Worm (Caenorhabditis elegans) whole organism, young adult: ENCODE results near the gene R13A1.5.

ENCODE experiments used
- B0019.2 ChIP-seq: fragments of 200-800 bp; sonication (Bioruptor generic); conservative IDR thresholded peaks from 2 replicates; pipeline ENCODE4 v1.3.6; 2022; ENCODE audit warnings: missing genetic modification reagents, missing genetic modification characterization, missing compliant biosample characterization
- B0035.1 ChIP-seq: sonication (generic microtip); optimal IDR thresholded peaks from 2 replicates; lab custom pipeline; 2016; ENCODE audit warnings: missing genetic modification characterization, mild to moderate bottlenecking, missing compliant biosample characterization, missing genotype, missing genetic modification reagents
- B0261.1 ChIP-seq: sonication (generic microtip); optimal IDR thresholded peaks from 2 replicates; lab custom pipeline; 2016; ENCODE audit warnings: mild to moderate bottlenecking, missing genetic modification characterization, moderate library complexity, missing compliant biosample characterization
- C06A6.2 ChIP-seq: fragments of 200-800 bp; sonication (Bioruptor generic); conservative IDR thresholded peaks from 2 replicates; pipeline ENCODE4 v1.3.6; 2022; ENCODE audit warnings: missing genetic modification characterization, missing compliant biosample characterization
- F23B12.7 ChIP-seq: sonication (generic microtip); optimal IDR thresholded peaks from 2 replicates; lab custom pipeline; 2017; ENCODE audit warnings: missing genetic modification characterization, mild to moderate bottlenecking, missing compliant biosample characterization, antibody characterized with exemption, moderate library complexity; ENCODE audit not compliant: insufficient read depth
- F39B2.1 ChIP-seq: fragments of 200-800 bp; sonication (Bioruptor generic); IDR thresholded peaks from 2 replicates; pipeline ENCODE4 v1.3.6; 2022; ENCODE audit warnings: missing genetic modification reagents, missing genetic modification characterization, missing compliant biosample characterization
- F52B5.7 ChIP-seq: sonication (generic microtip); optimal IDR thresholded peaks from 2 replicates; lab custom pipeline; 2016; ENCODE audit warnings: mild to moderate bottlenecking, missing genetic modification characterization, missing compliant biosample characterization
- F57C9.4 ChIP-seq: sonication (generic microtip); optimal IDR thresholded peaks from 2 replicates; lab custom pipeline; 2017; ENCODE audit warnings: mild to moderate bottlenecking, missing genetic modification characterization, missing compliant biosample characterization
- K11D2.4 ChIP-seq: fragments of 200-800 bp; sonication (Bioruptor generic); IDR thresholded peaks from 2 replicates; pipeline ENCODE4 v1.3.6; 2022; ENCODE audit warnings: missing genetic modification reagents, missing genetic modification characterization, missing compliant biosample characterization
- Y53G8AR.9 ChIP-seq: fragments of 200-800 bp; sonication (Bioruptor generic); conservative IDR thresholded peaks from 2 replicates; pipeline ENCODE4 v1.3.6; 2022; ENCODE audit warnings: missing genetic modification reagents, missing genetic modification characterization, missing compliant biosample characterization
- ZK185.1 ChIP-seq: sonication (generic microtip); optimal IDR thresholded peaks from 2 replicates; lab custom pipeline; 2016; ENCODE audit warnings: mild to moderate bottlenecking, missing genetic modification characterization, missing compliant biosample characterization; ENCODE audit not compliant: poor library complexity, severe bottlenecking
- aptf-2 ChIP-seq: fragments of 200-800 bp; sonication (Bioruptor generic); conservative IDR thresholded peaks from 2 replicates; pipeline ENCODE4 v1.3.6; 2022; ENCODE audit warnings: missing genetic modification reagents, missing genetic modification characterization, missing compliant biosample characterization
- attf-5 ChIP-seq: fragments of 200-800 bp; sonication (Bioruptor generic); optimal IDR thresholded peaks from 2 replicates; lab custom pipeline; 2018; ENCODE audit warnings: mild to moderate bottlenecking, missing genetic modification characterization, missing compliant biosample characterization
- bed-2 ChIP-seq: fragments of 200-800 bp; sonication (Bioruptor generic); IDR thresholded peaks from 2 replicates; pipeline ENCODE4 v1.3.6; 2022; ENCODE audit warnings: missing genetic modification reagents, missing genetic modification characterization, missing compliant biosample characterization
- cebp-1 ChIP-seq, 2 experiments: fragments of 200-800 bp in 1 of 2; sonication (Bioruptor generic) in 1 of 2; sonication (generic microtip) in 1 of 2; IDR thresholded peaks in 1 of 2; optimal IDR thresholded peaks in 1 of 2; 2 replicates each; pipeline versions ENCODE4 v1.3.6 to Lab custom; 2017 to 2022; ENCODE audit warnings: missing compliant biosample characterization in 2 of 2, missing genetic modification characterization in 2 of 2, mild to moderate bottlenecking in 1 of 2, missing genetic modification reagents in 1 of 2, moderate library complexity in 1 of 2
- ceh-79 ChIP-seq: sonication (generic microtip); optimal IDR thresholded peaks from 2 replicates; lab custom pipeline; 2017; ENCODE audit warnings: mild to moderate bottlenecking, missing genetic modification characterization, missing compliant biosample characterization
- ceh-91 ChIP-seq: fragments of 200-800 bp; sonication (Bioruptor generic); IDR thresholded peaks from 2 replicates; pipeline ENCODE4 v1.3.6; 2022; ENCODE audit warnings: missing genetic modification reagents, missing genetic modification characterization, missing compliant biosample characterization
- egrh-3 ChIP-seq: fragments of 200-800 bp; sonication (Bioruptor generic); IDR thresholded peaks from 2 replicates; pipeline ENCODE4 v1.3.6; 2022; ENCODE audit warnings: missing genetic modification reagents, missing genetic modification characterization, missing compliant biosample characterization
- ekl-4 ChIP-seq: fragments of 200-800 bp; sonication (Bioruptor generic); IDR thresholded peaks from 2 replicates; pipeline ENCODE4 v1.3.6; 2022; ENCODE audit warnings: missing genetic modification reagents, missing genetic modification characterization, missing compliant biosample characterization
- ets-4 ChIP-seq: fragments of 200-800 bp; sonication (Bioruptor generic); optimal IDR thresholded peaks from 2 replicates; lab custom pipeline; 2018; ENCODE audit warnings: mild to moderate bottlenecking, missing genetic modification characterization, missing compliant biosample characterization
- hmg-1.2 ChIP-seq: fragments of 200-800 bp; sonication (Bioruptor generic); IDR thresholded peaks from 2 replicates; pipeline ENCODE4 v1.3.6; 2022; ENCODE audit warnings: missing genetic modification reagents, missing genetic modification characterization, missing compliant biosample characterization
- lag-1 ChIP-seq: fragments of 200-800 bp; sonication (Bioruptor generic); IDR thresholded peaks from 2 replicates; pipeline ENCODE4 v1.3.6; 2022; ENCODE audit warnings: missing genetic modification reagents, missing genetic modification characterization, missing compliant biosample characterization
- let-607 ChIP-seq, 2 experiments: fragments of 200-800 bp in 1 of 2; sonication (Bioruptor generic) in 1 of 2; sonication (generic microtip) in 1 of 2; optimal IDR thresholded peaks; 2 replicates each; lab custom pipeline; 2016 to 2018; ENCODE audit warnings: mild to moderate bottlenecking in 2 of 2, missing compliant biosample characterization in 2 of 2, missing genetic modification characterization in 2 of 2, moderate library complexity in 2 of 2, missing genotype in 1 of 2
- lin-54 ChIP-seq: fragments of 200-800 bp; sonication (Bioruptor generic); optimal IDR thresholded peaks from 2 replicates; lab custom pipeline; 2018; ENCODE audit warnings: mild to moderate bottlenecking, missing genetic modification characterization, missing compliant biosample characterization
- madf-3 ChIP-seq: fragments of 200-800 bp; sonication (Bioruptor generic); IDR thresholded peaks from 2 replicates; pipeline ENCODE4 v1.3.6; 2022; ENCODE audit warnings: missing genetic modification reagents, missing genetic modification characterization, missing compliant biosample characterization
- madf-6 ChIP-seq: fragments of 200-800 bp; sonication (Bioruptor generic); IDR thresholded peaks from 2 replicates; pipeline ENCODE4 v1.3.6; 2022; ENCODE audit warnings: missing genetic modification reagents, missing genetic modification characterization, missing compliant biosample characterization
- mcd-1 ChIP-seq: fragments of 200-800 bp; sonication (Bioruptor generic); IDR thresholded peaks from 2 replicates; pipeline ENCODE4 v1.3.6; 2022; ENCODE audit warnings: missing genetic modification reagents, missing genetic modification characterization, missing compliant biosample characterization
- nfya-2 ChIP-seq: fragments of 200-800 bp; sonication (Bioruptor generic); IDR thresholded peaks from 2 replicates; pipeline ENCODE4 v1.3.6; 2022; ENCODE audit warnings: missing genetic modification reagents, missing genetic modification characterization, missing compliant biosample characterization
- nhr-179 ChIP-seq: sonication (generic microtip); optimal IDR thresholded peaks from 2 replicates; lab custom pipeline; 2016; ENCODE audit warnings: mild to moderate bottlenecking, missing genetic modification characterization, missing compliant biosample characterization
- nhr-27 ChIP-seq: fragments of 200-800 bp; sonication (Bioruptor generic); optimal IDR thresholded peaks from 2 replicates; lab custom pipeline; 2018; ENCODE audit warnings: mild to moderate bottlenecking, missing genetic modification characterization, moderate library complexity, missing compliant biosample characterization
- nhr-80 ChIP-seq: sonication (generic microtip); optimal IDR thresholded peaks from 2 replicates; lab custom pipeline; 2016; ENCODE audit warnings: missing genetic modification characterization, missing compliant biosample characterization
- pha-4 ChIP-seq: fragments of 150-350 bp; sonication (generic microtip); optimal IDR thresholded peaks from 2 replicates; lab custom pipeline; 2014; ENCODE audit warnings: missing biosample characterization, missing genetic modification reagents, missing genetic modification characterization
- somi-1 ChIP-seq: fragments of 200-800 bp; sonication (Bioruptor generic); optimal IDR thresholded peaks from 2 replicates; lab custom pipeline; 2018; ENCODE audit warnings: mild to moderate bottlenecking, missing genetic modification characterization, missing compliant biosample characterization
- unc-130 ChIP-seq: sonication (generic microtip); optimal IDR thresholded peaks from 2 replicates; lab custom pipeline; 2016; ENCODE audit warnings: missing genetic modification reagents, missing genetic modification characterization, missing compliant biosample characterization
- ztf-25 ChIP-seq: fragments of 200-800 bp; sonication (Bioruptor generic); IDR thresholded peaks from 2 replicates; pipeline ENCODE4 v1.3.6; 2022; ENCODE audit warnings: missing genetic modification reagents, missing genetic modification characterization, missing compliant biosample characterization
- ztf-6 ChIP-seq: fragments of 200-800 bp; sonication (Bioruptor generic); IDR thresholded peaks from 2 replicates; pipeline ENCODE4 v1.3.6; 2022; ENCODE audit warnings: missing genetic modification reagents, missing genetic modification characterization, missing compliant biosample characterization

Gene R13A1.5

DNA sequence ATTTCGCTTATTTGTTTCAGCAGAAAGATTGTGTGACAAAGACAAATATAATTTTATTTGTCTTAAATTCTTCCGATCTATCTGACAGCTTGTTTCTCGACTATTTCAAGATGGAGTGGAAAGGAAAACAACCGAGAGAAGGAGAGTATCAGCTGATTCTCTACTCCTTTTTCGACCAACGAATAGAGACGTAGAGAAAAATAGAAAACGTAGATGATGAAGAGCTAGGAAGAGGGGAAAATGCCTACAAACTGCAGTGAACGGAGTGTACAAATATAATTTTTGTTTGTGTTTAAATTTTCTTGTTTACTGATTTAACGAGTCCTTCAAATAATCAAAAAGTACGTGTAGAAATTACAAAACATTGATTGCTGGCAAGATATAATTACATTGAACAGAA lies 43.9 kb downstream of the R13A1.5 start:
- TF ChIP-seq ZK185.1 (peak; percentile 2), hmg-1.2 (GFP tag; lab: Robert Waterston, UW) (peak; percentile 50; the same call in 1 of the 2 replicates), nhr-27 (tag; lab: Kevin White, UChicago) (no peak), ztf-6 (GFP tag; lab: Robert Waterston, UW) (no peak), F57C9.4 (no peak), nhr-179 (tag; lab: Kevin White, UChicago) (no peak), C06A6.2 (GFP tag; lab: Robert Waterston, UW) (no peak), lin-54 (GFP tag; lab: Kevin White, UChicago) (no peak), bed-2 (no peak), ztf-25 (no peak), egrh-3 (no peak), F52B5.7 (tag; lab: Kevin White, UChicago) (no peak), B0019.2 (GFP tag; lab: Robert Waterston, UW) (no peak), unc-130 (GFP tag; lab: Kevin White, UChicago) (no peak), nfya-2 (GFP tag; lab: Robert Waterston, UW) (no peak), madf-6 (GFP tag; lab: Robert Waterston, UW) (no peak), ceh-91 (GFP tag; lab: Robert Waterston, UW) (no peak), F39B2.1 (GFP tag; lab: Robert Waterston, UW) (no peak), nhr-80 (peak; percentile 24), madf-3 (GFP tag; lab: Robert Waterston, UW) (no peak), pha-4 (tag; lab: Kevin White, UChicago) (peak; percentile 68), ekl-4 (GFP tag; lab: Robert Waterston, UW) (no peak), ceh-79 (tag; lab: Kevin White, UChicago) (no peak), B0035.1 (no peak), cebp-1 (GFP tag; IDR thresholded peaks at IDR 0.05; lab: Robert Waterston, UW) (no peak), cebp-1 (tag; optimal IDR thresholded peaks at IDR 0.05; lab: Kevin White, UChicago) (peak; percentile 26)

DNA sequence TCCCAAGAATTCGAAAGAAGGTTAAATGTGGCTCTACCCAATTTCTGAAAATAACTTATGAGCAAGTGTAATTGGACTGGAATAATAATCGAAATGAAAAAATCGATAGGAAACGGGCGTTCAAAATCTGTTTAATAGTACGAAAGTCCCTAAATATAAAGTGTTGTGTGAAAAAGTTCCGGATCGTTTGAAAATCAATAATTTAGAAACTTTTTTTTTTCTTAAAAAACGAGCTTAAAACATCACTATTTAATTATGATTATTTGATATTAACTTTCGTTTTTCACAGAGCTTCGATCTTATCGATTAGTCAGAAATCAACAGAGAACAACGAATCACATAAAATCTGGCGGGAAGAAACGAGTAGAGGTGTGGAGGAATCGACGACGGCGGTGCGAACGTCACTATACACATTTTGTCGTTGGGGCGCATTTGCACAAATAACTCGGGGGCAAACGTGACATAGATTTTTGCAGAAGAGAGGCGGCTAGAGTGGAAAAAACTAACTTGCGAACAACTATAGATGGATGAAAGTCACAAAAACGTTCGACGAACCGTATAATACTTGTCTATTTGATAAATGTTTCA lies 46.9 kb downstream of the R13A1.5 start, which contains the start of gene hecd-1:
Gene hecd-1 (minus strand): TSS at position 51 of the 588 bp plus-strand sequence.
- peak in 1 of 2 experiments; percentile 11 for TF ChIP-seq let-607 (tag; optimal IDR thresholded peaks at IDR 0.05; lab: Kevin White, UChicago)
- peak; percentile 16 for TF ChIP-seq nhr-80
- no peak for TF ChIP-seq lag-1 (GFP tag; lab: Robert Waterston, UW)
- no peak for TF ChIP-seq somi-1 (GFP tag; lab: Kevin White, UChicago)
- no peak for TF ChIP-seq Y53G8AR.9 (GFP tag; lab: Robert Waterston, UW)
- no peak for TF ChIP-seq K11D2.4 (GFP tag; lab: Robert Waterston, UW)
- peak; percentile 35 for TF ChIP-seq mcd-1
- no peak for TF ChIP-seq B0261.1 (tag; lab: Kevin White, UChicago)
- TF ChIP-seq F23B12.7 (tag; lab: Kevin White, UChicago) = peak; percentile 56
- no peak for TF ChIP-seq aptf-2 (GFP tag; lab: Robert Waterston, UW)
- peak; percentile 24 for TF ChIP-seq attf-5
- TF ChIP-seq ets-4 (GFP tag; lab: Kevin White, UChicago) = no peak
